Fruit fly (Drosophila melanogaster) whole organism, embryonic: ENCODE data around the gene Muc30E.

Experiments
- Ada2b ChIP-seq: fragments of 200-800 bp; sonication (Bioruptor generic); IDR thresholded peaks from 2 replicates; pipeline ENCODE4 v1.3.6; 2022; ENCODE audit warnings: missing biosample characterization, missing genetic modification characterization
- CG10267 ChIP-seq: fragments of 200-800 bp; sonication (Bioruptor generic); optimal IDR thresholded peaks from 2 replicates; lab custom pipeline; 2018; ENCODE audit warnings: missing biosample characterization, mild to moderate bottlenecking, missing genetic modification characterization, moderate library complexity
- CG10654 ChIP-seq: fragments of 200-800 bp; sonication (Bioruptor generic); optimal IDR thresholded peaks from 2 replicates; lab custom pipeline; 2016; ENCODE audit warnings: missing biosample characterization, missing genetic modification characterization
- CG10979 ChIP-seq: fragments of 200-800 bp; sonication (Bioruptor generic); optimal IDR thresholded peaks from 2 replicates; lab custom pipeline; 2018; ENCODE audit warnings: missing biosample characterization, mild to moderate bottlenecking, missing genetic modification characterization, moderate library complexity
- CG11504 ChIP-seq: fragments of 200-800 bp; sonication (Bioruptor generic); optimal IDR thresholded peaks from 3 replicates; lab custom pipeline; 2019; ENCODE audit warnings: missing biosample characterization, mild to moderate bottlenecking, missing genetic modification characterization, moderate library complexity
- CG13624 ChIP-seq: fragments of 200-800 bp; sonication (Bioruptor generic); optimal IDR thresholded peaks from 2 replicates; lab custom pipeline; 2016; ENCODE audit warnings: missing biosample characterization, missing genetic modification characterization
- CG13894 ChIP-seq: fragments of 200-800 bp; sonication (Bioruptor generic); optimal IDR thresholded peaks from 3 replicates; lab custom pipeline; 2018; ENCODE audit warnings: missing biosample characterization, mild to moderate bottlenecking, missing genetic modification characterization, moderate library complexity
- CG14965 ChIP-seq: fragments of 200-800 bp; sonication (Bioruptor generic); optimal IDR thresholded peaks from 2 replicates; lab custom pipeline; 2016; ENCODE audit warnings: missing biosample characterization, missing genetic modification characterization, borderline replicate concordance
- CG1792 ChIP-seq: fragments of 200-800 bp; sonication (Bioruptor generic); optimal IDR thresholded peaks from 2 replicates; lab custom pipeline; 2016; ENCODE audit warnings: missing biosample characterization, missing genetic modification characterization
- CG1832 ChIP-seq: fragments of 200-800 bp; sonication (Bioruptor generic); optimal IDR thresholded peaks from 2 replicates; lab custom pipeline; 2017; ENCODE audit warnings: missing biosample characterization, mild to moderate bottlenecking, missing genetic modification characterization, inconsistent platforms
- CG2712 ChIP-seq: fragments of 200-800 bp; optimal IDR thresholded peaks from 3 replicates; lab custom pipeline; 2019; ENCODE audit warnings: missing biosample characterization, mild to moderate bottlenecking, missing genetic modification characterization, moderate library complexity
- CG3726 ChIP-seq: fragments of 200-800 bp; sonication (Bioruptor generic); IDR thresholded peaks from 3 replicates; pipeline ENCODE4, ENCODE4 v1.3.6; 2022; ENCODE audit warnings: missing biosample characterization, missing genetic modification characterization
- CG3847 ChIP-seq: fragments of 200-800 bp; sonication (Bioruptor generic); IDR thresholded peaks from 2 replicates; pipeline ENCODE4 v1.3.6; 2022; ENCODE audit warnings: missing biosample characterization, missing genetic modification characterization
- CG4360 ChIP-seq: fragments of 200-800 bp; sonication (Bioruptor generic); IDR thresholded peaks from 2 replicates; pipeline ENCODE4 v1.3.6; 2022; ENCODE audit warnings: missing biosample characterization, missing genetic modification characterization
- CG6272 ChIP-seq: fragments of 200-800 bp; sonication (Bioruptor generic); IDR thresholded peaks from 2 replicates; pipeline ENCODE4 v1.3.6; 2022; ENCODE audit warnings: missing biosample characterization, missing genetic modification characterization
- CG6765 ChIP-seq: fragments of 200-800 bp; sonication (Bioruptor generic); optimal IDR thresholded peaks from 3 replicates; lab custom pipeline; 2017; ENCODE audit warnings: missing biosample characterization, mild to moderate bottlenecking, missing genetic modification characterization
- CG7556 ChIP-seq: fragments of 200-800 bp; sonication (Bioruptor generic); optimal IDR thresholded peaks from 2 replicates; lab custom pipeline; 2017; ENCODE audit warnings: missing biosample characterization, mild to moderate bottlenecking, missing genetic modification characterization
- Deaf1 ChIP-seq: fragments of 200-800 bp; optimal IDR thresholded peaks from 3 replicates; lab custom pipeline; 2019; ENCODE audit warnings: missing biosample characterization, mild to moderate bottlenecking, missing genetic modification characterization, moderate library complexity
- Fer2 ChIP-seq: fragments of 200-800 bp; sonication (Bioruptor generic); optimal IDR thresholded peaks from 2 replicates; lab custom pipeline; 2018; ENCODE audit warnings: missing biosample characterization, mild to moderate bottlenecking, missing genetic modification characterization, moderate library complexity
- Hmr ChIP-seq: fragments of 200-800 bp; sonication (Bioruptor generic); optimal IDR thresholded peaks from 3 replicates; lab custom pipeline; 2017; ENCODE audit warnings: mild to moderate bottlenecking, missing biosample characterization, missing genetic modification reagents, missing genetic modification characterization
- MBD-R2 ChIP-seq: fragments of 200-800 bp; sonication (Bioruptor generic); IDR thresholded peaks from 2 replicates; pipeline ENCODE4 v1.3.6; 2022; ENCODE audit warnings: missing biosample characterization, missing genetic modification characterization
- Med ChIP-seq: fragments of 200-800 bp; sonication (Bioruptor generic); peaks from one replicate; lab custom pipeline; 2016; ENCODE audit warnings: missing biosample characterization, missing genetic modification characterization, mild to moderate bottlenecking, inconsistent platforms, moderate library complexity
- Mrtf ChIP-seq: fragments of 200-800 bp; sonication (Bioruptor generic); IDR thresholded peaks from 3 replicates; pipeline ENCODE4 v1.3.6; 2022; ENCODE audit warnings: missing biosample characterization, missing genetic modification characterization
- Nf-YB ChIP-seq: fragments of 200-800 bp; sonication (Bioruptor generic); optimal IDR thresholded peaks from 3 replicates; lab custom pipeline; 2019; ENCODE audit warnings: missing biosample characterization, mild to moderate bottlenecking, missing genetic modification characterization, moderate library complexity
- Nf-YC ChIP-seq: fragments of 200-800 bp; optimal IDR thresholded peaks from 3 replicates; lab custom pipeline; 2019; ENCODE audit warnings: missing biosample characterization, mild to moderate bottlenecking, missing genetic modification characterization, moderate library complexity
- PHDP ChIP-seq: fragments of 200-800 bp; sonication (Bioruptor generic); optimal IDR thresholded peaks from 3 replicates; lab custom pipeline; 2018; ENCODE audit warnings: missing biosample characterization, mild to moderate bottlenecking, missing genetic modification characterization, moderate library complexity
- Pdp1 ChIP-seq, 2 experiments: fragments of 200-800 bp; sonication (Bioruptor generic); optimal IDR thresholded peaks; 3 replicates each; lab custom pipeline; 2016; ENCODE audit warnings: missing biosample characterization in 2 of 2, missing genetic modification characterization in 2 of 2, mild to moderate bottlenecking in 1 of 2, moderate library complexity in 1 of 2
- Sox102F ChIP-seq: fragments of 200-800 bp; sonication (Bioruptor generic); optimal IDR thresholded peaks from 2 replicates; lab custom pipeline; 2018; ENCODE audit warnings: missing biosample characterization, mild to moderate bottlenecking, missing genetic modification characterization, moderate library complexity
- Spps ChIP-seq: fragments of 200-800 bp; sonication (Bioruptor generic); optimal IDR thresholded peaks from 2 replicates; lab custom pipeline; 2018; ENCODE audit warnings: missing biosample characterization, mild to moderate bottlenecking, missing genetic modification characterization
- br ChIP-seq: fragments of >200 bp; optimal IDR thresholded peaks from 2 replicates; lab custom pipeline; 2017
- caup ChIP-seq: fragments of 200-800 bp; sonication (Bioruptor generic); optimal IDR thresholded peaks from 3 replicates; lab custom pipeline; 2017; ENCODE audit warnings: missing biosample characterization, mild to moderate bottlenecking, missing genetic modification characterization, moderate library complexity; ENCODE audit not compliant: severe bottlenecking
- chinmo ChIP-seq: fragments of 200-800 bp; sonication (Bioruptor generic); IDR thresholded peaks from 4 replicates; pipeline ENCODE4 v1.3.6; 2022; ENCODE audit warnings: missing biosample characterization, missing genetic modification characterization; ENCODE audit not compliant: partially characterized antibody
- chm ChIP-seq: fragments of 200-800 bp; sonication (Bioruptor generic); IDR thresholded peaks from 2 replicates; pipeline ENCODE4 v1.3.6; 2022; ENCODE audit warnings: missing biosample characterization, missing genetic modification characterization
- da ChIP-seq: fragments of 200-800 bp; sonication (Bioruptor generic); optimal IDR thresholded peaks from 2 replicates; lab custom pipeline; 2016; ENCODE audit warnings: missing biosample characterization, missing genetic modification characterization
- dpn ChIP-seq, 2 experiments: fragments of 200-800 bp; sonication (Bioruptor generic); optimal IDR thresholded peaks; 3 replicates each; lab custom pipeline; 2016; ENCODE audit warnings: missing biosample characterization in 2 of 2, missing genetic modification characterization in 2 of 2
- gcm ChIP-seq: fragments of 200-800 bp; sonication (Bioruptor generic); optimal IDR thresholded peaks from 2 replicates; lab custom pipeline; 2019; ENCODE audit warnings: missing biosample characterization, mild to moderate bottlenecking, missing genetic modification characterization, moderate library complexity
- grn ChIP-seq: fragments of 200-800 bp; sonication (Bioruptor generic); optimal IDR thresholded peaks from 3 replicates; lab custom pipeline; 2017; ENCODE audit warnings: missing biosample characterization, missing genetic modification characterization
- mirr ChIP-seq: fragments of 200-800 bp; sonication (Bioruptor generic); optimal IDR thresholded peaks from 3 replicates; lab custom pipeline; 2018; ENCODE audit warnings: missing biosample characterization, mild to moderate bottlenecking, missing genetic modification characterization
- nau ChIP-seq: fragments of 200-800 bp; sonication (Bioruptor generic); optimal IDR thresholded peaks from 3 replicates; lab custom pipeline; 2017; ENCODE audit warnings: missing biosample characterization, mild to moderate bottlenecking, missing genetic modification characterization, missing genetic modification reagents
- oc ChIP-seq: fragments of 200-800 bp; sonication (Bioruptor generic); optimal IDR thresholded peaks from 2 replicates; lab custom pipeline; 2018; ENCODE audit warnings: missing biosample characterization, mild to moderate bottlenecking, missing genetic modification characterization, moderate library complexity
- phol ChIP-seq: fragments of 200-800 bp; sonication (Bioruptor generic); optimal IDR thresholded peaks from 3 replicates; lab custom pipeline; 2018; ENCODE audit warnings: missing biosample characterization, mild to moderate bottlenecking, missing genetic modification characterization, moderate library complexity
- psq ChIP-seq: fragments of 200-800 bp; sonication (Bioruptor generic); optimal IDR thresholded peaks from 2 replicates; lab custom pipeline; 2017; ENCODE audit warnings: missing biosample characterization, missing genetic modification characterization
- sna ChIP-seq: fragments of 200-800 bp; sonication (Bioruptor generic); IDR thresholded peaks from 2 replicates; pipeline ENCODE4 v1.3.6; 2022; ENCODE audit warnings: missing biosample characterization, missing genetic modification characterization; ENCODE audit not compliant: partially characterized antibody
- sqz ChIP-seq: fragments of 200-800 bp; sonication (Bioruptor generic); optimal IDR thresholded peaks from 3 replicates; lab custom pipeline; 2018; ENCODE audit warnings: missing biosample characterization, mild to moderate bottlenecking, missing genetic modification characterization
- sr ChIP-seq: fragments of 200-800 bp; sonication (Bioruptor generic); IDR thresholded peaks from 3 replicates; pipeline ENCODE4 v1.3.6; 2022; ENCODE audit warnings: missing biosample characterization, missing genetic modification characterization
- tll ChIP-seq, 2 experiments: fragments of 200-800 bp in 1 of 2; fragments of >200 bp in 1 of 2; sonication (Bioruptor generic) in 1 of 2; optimal IDR thresholded peaks; 2 replicates each; lab custom pipeline; 2017 to 2019; ENCODE audit warnings: missing biosample characterization in 2 of 2, missing genetic modification characterization in 2 of 2, mild to moderate bottlenecking in 1 of 2, moderate library complexity in 1 of 2
- vvl ChIP-seq: fragments of 200-800 bp; sonication (Bioruptor generic); IDR thresholded peaks from 2 replicates; pipeline ENCODE4 v1.3.6; 2022; ENCODE audit warnings: missing biosample characterization, missing genetic modification characterization

Gene Muc30E

dm6 chr2L:9907320-9908256 lies 4.7 kb upstream of the Muc30E start (continued):
- peak; percentile 37 for TF ChIP-seq oc (tag; lab: Kevin White, UChicago)
- TF ChIP-seq Pdp1 (GFP tag; optimal IDR thresholded peaks at IDR 0.05; lab: Kevin White, UChicago), result peak in 1 of 2 experiments; percentile 10
- no peak for TF ChIP-seq da (GFP tag; lab: Kevin White, UChicago)
- no peak for TF ChIP-seq Spps (tag; lab: Kevin White, UChicago)
- TF ChIP-seq sna, result no peak
- TF ChIP-seq CG2712 (tag; lab: Kevin White, UChicago), result peak; percentile 18
- no peak for TF ChIP-seq CG10267 (tag; lab: Kevin White, UChicago)
- no peak for TF ChIP-seq CG11504 (tag; lab: Kevin White, UChicago)
- TF ChIP-seq nau (GFP tag; lab: Kevin White, UChicago), result peak; percentile 30
- peak; percentile 81 for TF ChIP-seq psq (GFP tag; lab: Kevin White, UChicago)
- peak; percentile 96 for TF ChIP-seq chinmo
- no peak for TF ChIP-seq dpn (GFP tag; optimal IDR thresholded peaks at IDR 0.05; lab: Kevin White, UChicago)
- 0 out of 2 replicates have a peak, but pooled peaks have one; percentile 45 for TF ChIP-seq chm (GFP tag; lab: Robert Waterston, UW)
- TF ChIP-seq phol (tag; lab: Kevin White, UChicago), result no peak
- peak; percentile 0 for TF ChIP-seq CG13894 (tag; lab: Kevin White, UChicago)
- TF ChIP-seq CG3847, result peak; percentile 20; the same call in 1 of the 2 replicates
- peak; percentile 23 for TF ChIP-seq sqz (GFP tag; lab: Kevin White, UChicago)
- no peak for TF ChIP-seq CG6765 (GFP tag; lab: Kevin White, UChicago)
- TF ChIP-seq CG14965 (GFP tag; lab: Kevin White, UChicago), result no peak
- TF ChIP-seq CG13624 (GFP tag; lab: Kevin White, UChicago), result peak; percentile 2
- TF ChIP-seq CG10654 (GFP tag; lab: Kevin White, UChicago), result no peak
- no peak for TF ChIP-seq Fer2 (tag; lab: Kevin White, UChicago)
- peak; percentile 42 for TF ChIP-seq mirr (GFP tag; lab: Kevin White, UChicago)
- 0 out of 3 replicates have a peak, but pooled peaks have one; percentile 12 for TF ChIP-seq CG3726
- TF ChIP-seq MBD-R2 (GFP tag; lab: Robert Waterston, UW), result peak; percentile 20; the same call in 1 of the 2 replicates
- TF ChIP-seq Med (GFP tag; lab: Kevin White, UChicago), result peak; percentile 86
- peak; percentile 92 for TF ChIP-seq CG4360 (GFP tag; lab: Robert Waterston, UW)
- TF ChIP-seq tll (GFP tag; optimal IDR thresholded peaks at IDR 0.05; lab: Kevin White, UChicago), result no peak
- TF ChIP-seq Ada2b (GFP tag; lab: Robert Waterston, UW), result 0 out of 2 replicates have a peak, but pooled peaks have one; percentile 4
- TF ChIP-seq Deaf1 (tag; lab: Kevin White, UChicago), result peak; percentile 52
- TF ChIP-seq CG7556, result no peak
- TF ChIP-seq CG1832, result peak; percentile 46
- peak; percentile 11 for TF ChIP-seq caup (GFP tag; lab: Kevin White, UChicago)
- peak; percentile 66 for TF ChIP-seq CG10979
- no peak for TF ChIP-seq Mrtf
- no peak for TF ChIP-seq br (lab: Kevin White, UChicago)
- no peak for TF ChIP-seq CG1792
- peak; percentile 48 for TF ChIP-seq Nf-YC (tag; lab: Kevin White, UChicago)
- peak; percentile 1 for TF ChIP-seq Hmr (GFP tag; lab: Kevin White, UChicago)
- TF ChIP-seq Sox102F (GFP tag; lab: Kevin White, UChicago), result peak; percentile 58
- peak; percentile 9 for TF ChIP-seq gcm (GFP tag; lab: Kevin White, UChicago)
- TF ChIP-seq Nf-YB (GFP tag; lab: Kevin White, UChicago), result peak; percentile 33
- TF ChIP-seq sr (GFP tag; lab: Robert Waterston, UW), result no peak
- TF ChIP-seq PHDP, result no peak
- peak; percentile 14 for TF ChIP-seq grn (GFP tag; lab: Kevin White, UChicago)
- no peak for TF ChIP-seq CG6272 (GFP tag; lab: Robert Waterston, UW)
- peak; percentile 7; the same call in 1 of the 2 replicates for TF ChIP-seq vvl
